Fruit fly (Drosophila melanogaster) whole organism, prepupa: ENCODE data around the gene CG4820.
A peak's percentile ranks its signal among the peaks of the same experiment; 100 is the strongest.

Experiments used
- CG11294 ChIP-seq: fragments of 200-800 bp; sonication (Bioruptor generic); IDR thresholded peaks from 2 replicates; pipeline ENCODE4 v1.3.6; 2022; ENCODE audit warnings: missing biosample characterization, missing genetic modification characterization
- CG11762 ChIP-seq: fragments of 200-800 bp; sonication (Bioruptor generic); optimal IDR thresholded peaks from 3 replicates; lab custom pipeline; 2016; ENCODE audit warnings: missing biosample characterization, missing genetic modification characterization; ENCODE audit not compliant: insufficient read depth
- CG15336 ChIP-seq: fragments of 200-800 bp; sonication (Bioruptor generic); IDR thresholded peaks from 2 replicates; pipeline ENCODE4 v1.3.6; 2022; ENCODE audit warnings: missing biosample characterization, missing genetic modification characterization
- CG1621 ChIP-seq: fragments of 200-800 bp; sonication (Bioruptor generic); optimal IDR thresholded peaks from 3 replicates; lab custom pipeline; 2018; ENCODE audit warnings: missing biosample characterization, mild to moderate bottlenecking, missing genetic modification characterization
- CG31627 ChIP-seq: fragments of 200-800 bp; sonication (Bioruptor generic); optimal IDR thresholded peaks from 3 replicates; lab custom pipeline; 2016; ENCODE audit warnings: missing biosample characterization, missing genetic modification characterization
- CG34406 ChIP-seq: fragments of 200-800 bp; sonication (Bioruptor generic); optimal IDR thresholded peaks from 3 replicates; lab custom pipeline; 2016; ENCODE audit warnings: missing biosample characterization, missing genetic modification characterization
- CG6276 ChIP-seq: fragments of 200-800 bp; sonication (Bioruptor generic); optimal IDR thresholded peaks from 2 replicates; lab custom pipeline; 2017; ENCODE audit warnings: missing biosample characterization, mild to moderate bottlenecking, missing genetic modification characterization
- CG6792 ChIP-seq: fragments of 200-800 bp; sonication (Bioruptor generic); optimal IDR thresholded peaks from 3 replicates; lab custom pipeline; 2016; ENCODE audit warnings: missing biosample characterization, missing genetic modification characterization
- CG6808 ChIP-seq: fragments of 200-800 bp; sonication (Bioruptor generic); optimal IDR thresholded peaks from 3 replicates; lab custom pipeline; 2017; ENCODE audit warnings: missing biosample characterization, missing genetic modification characterization, mild to moderate bottlenecking, moderate library complexity, missing genetic modification reagents
- CG7368 ChIP-seq: fragments of 200-800 bp; sonication (Bioruptor generic); optimal IDR thresholded peaks from 3 replicates; lab custom pipeline; 2016; ENCODE audit warnings: missing biosample characterization, missing genetic modification characterization
- CG8119 ChIP-seq: fragments of 200-800 bp; sonication (Bioruptor generic); IDR thresholded peaks from 3 replicates; pipeline ENCODE4 v1.3.6; 2022; ENCODE audit warnings: missing biosample characterization, missing genetic modification characterization
- CG9139 ChIP-seq: fragments of 200-800 bp; sonication (Bioruptor generic); optimal IDR thresholded peaks from 3 replicates; lab custom pipeline; 2017; ENCODE audit warnings: missing biosample characterization, mild to moderate bottlenecking, missing genetic modification characterization
- Eip78C ChIP-seq: fragments of 200-800 bp; sonication (Bioruptor generic); peaks from one replicate; lab custom pipeline; 2016; ENCODE audit warnings: missing biosample characterization, missing genetic modification characterization
- Eip93F ChIP-seq: fragments of 200-800 bp; sonication (Bioruptor generic); optimal IDR thresholded peaks from 2 replicates; lab custom pipeline; 2016; ENCODE audit warnings: missing biosample characterization, mild to moderate bottlenecking, missing genetic modification characterization
- Ets21C ChIP-seq: fragments of 200-800 bp; sonication (Bioruptor generic); optimal IDR thresholded peaks from 3 replicates; lab custom pipeline; 2016; ENCODE audit warnings: missing biosample characterization, missing genetic modification characterization
- Hr38 ChIP-seq: sonication (Bioruptor generic); optimal IDR thresholded peaks from 2 replicates; lab custom pipeline; 2016; ENCODE audit warnings: missing biosample characterization, missing genetic modification characterization
- Hr4 ChIP-seq: fragments of 200-800 bp; sonication (Bioruptor generic); optimal IDR thresholded peaks from 3 replicates; lab custom pipeline; 2016; ENCODE audit warnings: missing biosample characterization, missing genetic modification characterization
- Lpt ChIP-seq: fragments of 200-800 bp; sonication (Bioruptor generic); optimal IDR thresholded peaks from 3 replicates; lab custom pipeline; 2016; ENCODE audit warnings: missing biosample characterization, missing genetic modification characterization
- OdsH ChIP-seq: fragments of 200-800 bp; sonication (Bioruptor generic); optimal IDR thresholded peaks from 3 replicates; lab custom pipeline; 2016; ENCODE audit warnings: missing biosample characterization, missing genetic modification characterization
- acj6 ChIP-seq: fragments of 200-800 bp; sonication (Bioruptor generic); optimal IDR thresholded peaks from 3 replicates; lab custom pipeline; 2016; ENCODE audit warnings: missing biosample characterization, missing genetic modification characterization
- dsx ChIP-seq: fragments of 200-800 bp; optimal IDR thresholded peaks from 3 replicates; lab custom pipeline; 2019; ENCODE audit warnings: missing biosample characterization, mild to moderate bottlenecking, missing genetic modification characterization, moderate library complexity; ENCODE audit not compliant: poor library complexity, severe bottlenecking
- eg ChIP-seq: fragments of 200-800 bp; sonication (Bioruptor generic); IDR thresholded peaks from 3 replicates; pipeline ENCODE4 v1.3.6; 2022; ENCODE audit warnings: missing biosample characterization, missing genetic modification characterization
- esn ChIP-seq: fragments of 200-800 bp; sonication (Bioruptor generic); optimal IDR thresholded peaks from 2 replicates; lab custom pipeline; 2016; ENCODE audit warnings: missing biosample characterization, mild to moderate bottlenecking, missing genetic modification characterization, moderate library complexity
- fkh ChIP-seq: fragments of 200-800 bp; sonication (Bioruptor generic); optimal IDR thresholded peaks from 3 replicates; lab custom pipeline; 2017; ENCODE audit warnings: missing biosample characterization, mild to moderate bottlenecking, missing genetic modification characterization, moderate library complexity
- ss ChIP-seq, 2 experiments: fragments of 200-800 bp; sonication (Bioruptor generic); optimal IDR thresholded peaks; 2 replicates in 1 of 2; 3 replicates in 1 of 2; lab custom pipeline; 2017 to 2018; ENCODE audit warnings: mild to moderate bottlenecking in 2 of 2, missing biosample characterization in 2 of 2, missing genetic modification characterization in 2 of 2, moderate library complexity in 1 of 2
- svp ChIP-seq: fragments of 200-800 bp; sonication (Bioruptor generic); peaks from one replicate; lab custom pipeline; 2016; ENCODE audit warnings: missing biosample characterization, missing genetic modification characterization
- topi ChIP-seq: fragments of 200-800 bp; sonication (Bioruptor generic); optimal IDR thresholded peaks from 3 replicates; lab custom pipeline; 2016; ENCODE audit warnings: missing biosample characterization, missing genetic modification characterization
- vri ChIP-seq: fragments of 200-800 bp; sonication (Bioruptor generic); optimal IDR thresholded peaks from 3 replicates; lab custom pipeline; 2016; ENCODE audit warnings: missing biosample characterization, mild to moderate bottlenecking, missing genetic modification characterization

The CG4820 gene

DNA sequence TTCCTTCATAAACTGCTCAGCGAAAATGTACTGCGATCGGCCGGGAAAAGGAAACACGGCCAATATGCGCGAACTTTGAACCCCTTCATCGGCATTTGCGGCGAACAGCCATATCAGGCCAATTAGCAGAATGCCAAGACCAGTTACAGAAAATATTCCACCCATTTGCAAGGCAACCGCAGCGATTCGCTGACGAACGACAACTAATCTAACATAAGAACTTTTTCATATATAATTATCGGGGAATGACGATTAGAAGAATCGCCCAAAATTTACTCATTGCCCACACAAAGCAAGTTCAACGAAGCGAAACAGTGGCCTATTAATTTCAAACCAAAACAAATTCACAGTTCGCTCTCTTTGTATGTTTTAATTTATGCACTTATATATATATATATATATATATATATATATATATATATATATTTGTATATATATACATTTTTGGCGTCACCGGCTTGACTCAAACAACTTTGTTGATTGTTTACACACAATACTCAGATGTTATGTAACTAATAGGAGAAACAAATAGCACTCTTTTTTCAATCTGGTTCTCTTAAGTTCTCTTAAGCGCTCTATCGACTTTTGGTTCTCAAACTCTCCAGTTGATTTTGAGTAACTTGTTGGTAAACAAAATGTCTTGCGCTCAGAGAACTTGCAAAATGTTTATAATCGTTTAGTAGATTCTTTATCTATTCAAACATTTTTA lies 43.7 kb upstream of the CG4820 start, which contains the start of gene Ugt35A1:
Gene Ugt35A1 (minus strand): TSS at position 205 of the 709 bp plus-strand sequence.
- TF ChIP-seq CG11294 (GFP tag; lab: Robert Waterston, UW) (no peak), esn (GFP tag; lab: Kevin White, UChicago) (no peak), dsx (GFP tag; lab: Kevin White, UChicago) (no peak), vri (GFP tag; lab: Kevin White, UChicago) (peak; percentile 75), eg (GFP tag; lab: Robert Waterston, UW) (no peak), CG6808 (no peak), CG31627 (GFP tag; lab: Kevin White, UChicago) (no peak), acj6 (no peak), fkh (peak; percentile 48), CG15336 (no peak), CG6792 (no peak), Hr4 (no peak), svp (GFP tag; lab: Kevin White, UChicago) (peak; percentile 42), CG8119 (GFP tag; lab: Robert Waterston, UW) (no peak)

DNA sequence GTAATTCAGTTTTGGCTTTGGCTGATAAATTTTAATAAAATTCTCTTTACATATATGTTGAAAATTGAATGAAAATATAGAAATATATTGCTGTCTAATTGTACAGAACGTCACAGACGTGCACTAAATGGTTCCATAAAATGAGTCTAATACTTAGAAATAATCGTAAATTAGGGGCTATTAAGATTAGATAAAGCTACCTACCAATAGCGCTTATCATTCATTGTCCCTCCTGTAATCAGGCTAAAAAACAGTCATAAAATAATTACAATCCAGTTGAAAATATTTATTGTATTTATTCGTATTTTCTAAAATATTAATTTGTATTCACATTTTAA lies 43.2 kb upstream of the CG4820 start:
- TF ChIP-seq CG7368 (no peak), CG34406 (GFP tag; lab: Kevin White, UChicago) (no peak), CG11762 (GFP tag; lab: Kevin White, UChicago) (no peak)

DNA sequence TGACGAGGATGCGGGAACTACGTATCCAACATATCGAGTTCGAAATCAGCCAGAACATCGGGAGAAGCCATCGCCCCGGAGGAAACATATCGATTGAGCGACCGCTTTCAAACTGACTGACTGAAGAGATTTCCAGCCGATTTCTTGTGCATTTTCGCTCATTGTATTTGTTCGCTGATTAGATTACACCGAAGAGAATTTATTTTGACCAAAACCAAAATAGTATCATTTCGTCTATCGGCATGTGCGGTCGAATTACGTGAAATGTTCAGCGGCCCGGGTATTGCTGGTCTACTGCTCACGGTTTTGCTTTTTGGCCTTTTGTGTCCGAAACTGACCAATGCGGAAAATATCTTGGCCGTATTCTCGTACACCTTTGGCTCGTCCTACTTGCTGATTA lies 41.0 kb upstream of the CG4820 start, which contains the start of the genes Ugt304A1 and Ugt303A1:
Gene Ugt304A1 (minus strand): TSS at position 101 of the 400 bp plus-strand sequence.
Gene Ugt303A1 (plus strand): TSS at position 222 of the 400 bp plus-strand sequence.
- TF ChIP-seq vri (GFP tag; lab: Kevin White, UChicago) (peak; percentile 42), svp (GFP tag; lab: Kevin White, UChicago) (no peak), ss (GFP tag; optimal IDR thresholded peaks at IDR 0.05; lab: Kevin White, UChicago) (no peak), fkh (no peak), Lpt (GFP tag; lab: Kevin White, UChicago) (no peak)

DNA sequence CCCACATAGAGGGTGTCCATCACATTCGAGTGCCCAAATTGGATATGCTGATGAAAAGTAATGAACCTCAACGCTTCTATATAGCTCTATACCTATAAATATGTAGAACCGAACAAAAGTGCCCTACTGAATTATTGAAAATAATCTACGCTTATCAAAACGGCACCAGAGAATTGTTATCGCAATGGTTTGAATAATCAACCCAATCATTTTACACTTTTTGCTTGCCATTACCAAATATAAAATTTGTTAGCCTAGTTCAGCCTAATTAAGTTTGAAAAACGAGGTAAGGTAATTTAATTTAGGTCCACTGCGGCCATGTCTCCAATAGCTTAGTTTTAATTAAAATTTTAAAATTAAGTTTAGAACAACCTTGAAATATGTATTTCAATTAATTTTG lies 40.6 kb upstream of the CG4820 start:
- TF ChIP-seq CG6276 (GFP tag; lab: Kevin White, UChicago) (no peak), Lpt (GFP tag; lab: Kevin White, UChicago) (no peak)

DNA sequence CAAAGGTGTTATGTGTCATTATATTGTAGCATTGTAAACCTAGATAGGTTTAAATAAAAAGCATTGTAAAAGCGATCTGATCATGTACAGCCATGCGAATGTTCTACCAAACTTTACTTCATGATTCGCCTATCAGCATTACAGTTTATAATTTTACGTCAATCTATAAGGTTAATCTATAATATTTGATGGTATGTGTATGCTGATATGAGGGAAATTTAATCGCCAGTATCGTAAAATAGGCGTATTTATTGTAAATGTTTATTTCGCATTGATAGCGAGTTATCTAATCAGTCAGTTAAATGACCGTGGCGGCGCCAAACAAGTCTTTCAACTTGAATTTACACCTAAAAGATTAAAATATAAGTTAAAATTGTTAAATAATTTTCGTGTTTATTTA lies 38.8 kb upstream of the CG4820 start:
- TF ChIP-seq CG1621 (tag; lab: Kevin White, UChicago), result no peak
- no peak for TF ChIP-seq svp (GFP tag; lab: Kevin White, UChicago)
- no peak for TF ChIP-seq CG8119 (GFP tag; lab: Robert Waterston, UW)
- TF ChIP-seq ss (GFP tag; optimal IDR thresholded peaks at IDR 0.05; lab: Kevin White, UChicago), result no peak
- TF ChIP-seq CG6808, result no peak
- no peak for TF ChIP-seq Hr38 (GFP tag; lab: Kevin White, UChicago)
- no peak for TF ChIP-seq Eip93F (GFP tag; lab: Kevin White, UChicago)
- no peak for TF ChIP-seq CG11294 (GFP tag; lab: Robert Waterston, UW)
- no peak for TF ChIP-seq Hr4
- TF ChIP-seq CG6276 (GFP tag; lab: Kevin White, UChicago), result no peak
- TF ChIP-seq topi, result no peak
- no peak for TF ChIP-seq fkh
- TF ChIP-seq CG7368, result no peak
- TF ChIP-seq esn (GFP tag; lab: Kevin White, UChicago), result no peak
- TF ChIP-seq CG31627 (GFP tag; lab: Kevin White, UChicago), result no peak
- TF ChIP-seq OdsH, result no peak
- no peak for TF ChIP-seq Ets21C (GFP tag; lab: Kevin White, UChicago)
- TF ChIP-seq Lpt (GFP tag; lab: Kevin White, UChicago), result no peak
- no peak for TF ChIP-seq vri (GFP tag; lab: Kevin White, UChicago)
- no peak for TF ChIP-seq Eip78C (GFP tag; lab: Kevin White, UChicago)

DNA sequence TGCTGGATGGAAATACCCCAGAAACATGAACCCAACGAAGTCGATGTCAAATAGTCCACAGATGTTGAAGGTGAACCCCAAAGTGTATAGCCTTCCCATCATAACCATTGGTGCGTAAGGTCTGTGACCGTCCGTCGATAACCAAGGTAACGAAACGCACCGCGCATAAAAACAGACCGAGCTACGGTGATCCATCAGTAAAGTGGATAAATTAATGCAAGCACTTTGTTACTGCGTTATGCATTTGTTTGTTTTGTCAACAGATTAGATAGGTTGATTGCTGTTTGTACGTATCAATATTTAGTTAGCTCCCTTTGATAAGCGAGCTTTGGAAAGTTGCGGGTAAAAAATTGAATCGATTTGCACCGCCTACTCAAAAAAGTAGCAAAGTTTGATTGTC lies 38.0 kb upstream of the CG4820 start:
- TF ChIP-seq CG9139 (GFP tag; lab: Kevin White, UChicago) (no peak), fkh (peak; percentile 47)
